Worm (Caenorhabditis elegans) whole organism, L2 larva: ENCODE results near the gene F12A10.1.
"Not testable (repeated sequence)": the region's sequence is repeated elsewhere in the genome, so short reads cannot be mapped to it uniquely, and the experiment has no call there.

Experiments
- C34F6.9 ChIP-seq: fragments of 150-350 bp; optimal IDR thresholded peaks from 2 replicates; lab custom pipeline; 2014; ENCODE audit warnings: missing biosample characterization, missing genetic modification characterization
- F13H6.1 ChIP-seq: sonication (generic microtip); optimal IDR thresholded peaks from 2 replicates; lab custom pipeline; 2016; ENCODE audit warnings: missing genetic modification characterization, missing compliant biosample characterization
- R02D3.7 ChIP-seq: fragments of 150-350 bp; optimal IDR thresholded peaks from 2 replicates; lab custom pipeline; 2014; ENCODE audit warnings: missing biosample characterization, missing genetic modification characterization
- Y55F3AM.14 ChIP-seq: fragments of 200-800 bp; sonication (Bioruptor generic); optimal IDR thresholded peaks from 2 replicates; lab custom pipeline; 2018; ENCODE audit warnings: mild to moderate bottlenecking, missing genetic modification characterization, missing compliant biosample characterization
- ZK546.5 ChIP-seq: sonication (generic microtip); optimal IDR thresholded peaks from 2 replicates; lab custom pipeline; 2017; ENCODE audit warnings: missing biosample characterization, missing genetic modification characterization
- alr-1 ChIP-seq: fragments of 150-350 bp; optimal IDR thresholded peaks from 2 replicates; lab custom pipeline; 2014; ENCODE audit warnings: missing biosample characterization, missing genetic modification characterization
- aly-2 ChIP-seq: fragments of 150-350 bp; optimal IDR thresholded peaks from 2 replicates; lab custom pipeline; 2014; ENCODE audit warnings: missing biosample characterization, missing genetic modification characterization
- ama-1 ChIP-seq: fragments of 150-350 bp; optimal IDR thresholded peaks from 2 replicates; lab custom pipeline; 2018; ENCODE audit warnings: inconsistent platforms
- blmp-1 ChIP-seq: sonication (generic microtip); optimal IDR thresholded peaks from 2 replicates; lab custom pipeline; 2017; ENCODE audit warnings: missing genetic modification characterization, mild to moderate bottlenecking, missing compliant biosample characterization, antibody characterized with exemption, moderate library complexity; ENCODE audit not compliant: insufficient read depth
- ceh-82 ChIP-seq: fragments of 150-350 bp; optimal IDR thresholded peaks from 2 replicates; lab custom pipeline; 2014; ENCODE audit warnings: missing biosample characterization, missing genetic modification characterization
- crh-2 ChIP-seq: sonication (generic microtip); optimal IDR thresholded peaks from 2 replicates; lab custom pipeline; 2017; ENCODE audit warnings: missing biosample characterization, missing genetic modification characterization
- dmd-4 ChIP-seq: sonication (generic microtip); optimal IDR thresholded peaks from 2 replicates; lab custom pipeline; 2017; ENCODE audit warnings: missing biosample characterization, missing genetic modification characterization
- elt-1 ChIP-seq: fragments of 150-350 bp; optimal IDR thresholded peaks from 2 replicates; lab custom pipeline; 2014; ENCODE audit warnings: missing biosample characterization, missing genetic modification characterization
- elt-3 ChIP-seq: sonication (generic microtip); optimal IDR thresholded peaks from 2 replicates; lab custom pipeline; 2017; ENCODE audit warnings: missing biosample characterization, missing genetic modification characterization
- gmeb-1 ChIP-seq: fragments of 150-350 bp; optimal IDR thresholded peaks from 2 replicates; lab custom pipeline; 2014; ENCODE audit warnings: missing biosample characterization, missing genetic modification characterization
- lin-11 ChIP-seq: fragments of 150-350 bp; sonication (generic microtip); optimal IDR thresholded peaks from 2 replicates; lab custom pipeline; 2014; ENCODE audit warnings: missing biosample characterization, missing genetic modification characterization, inconsistent platforms, mixed read lengths
- lin-13 ChIP-seq: fragments of 150-350 bp; optimal IDR thresholded peaks from 2 replicates; lab custom pipeline; 2014; ENCODE audit warnings: missing biosample characterization, missing genetic modification reagents, missing genetic modification characterization
- lin-39 ChIP-seq: fragments of 150-350 bp; optimal IDR thresholded peaks from 2 replicates; lab custom pipeline; 2014; ENCODE audit warnings: missing biosample characterization, missing genetic modification reagents, missing genetic modification characterization
- lsy-2 ChIP-seq, 2 experiments: fragments of 150-350 bp in 1 of 2; sonication (generic microtip) in 1 of 2; optimal IDR thresholded peaks; 2 replicates each; lab custom pipeline; 2014 to 2017; ENCODE audit warnings: missing biosample characterization in 2 of 2, missing genetic modification characterization in 2 of 2
- mab-5 ChIP-seq: fragments of 150-350 bp; optimal IDR thresholded peaks from 2 replicates; lab custom pipeline; 2014; ENCODE audit warnings: missing biosample characterization, missing genetic modification characterization
- mbf-1 ChIP-seq: sonication (generic microtip); optimal IDR thresholded peaks from 2 replicates; lab custom pipeline; 2017; ENCODE audit warnings: missing biosample characterization, missing genetic modification characterization
- mdl-1 ChIP-seq, 2 experiments: fragments of 150-350 bp in 1 of 2; sonication (generic microtip) in 1 of 2; optimal IDR thresholded peaks; 2 replicates each; lab custom pipeline; 2017; ENCODE audit warnings: missing biosample characterization in 2 of 2, missing genetic modification characterization in 2 of 2
- nhr-10 ChIP-seq: sonication (generic microtip); optimal IDR thresholded peaks from 2 replicates; lab custom pipeline; 2017; ENCODE audit warnings: missing biosample characterization, missing genetic modification characterization
- nhr-11 ChIP-seq: fragments of 150-350 bp; optimal IDR thresholded peaks from 2 replicates; lab custom pipeline; 2014; ENCODE audit warnings: missing biosample characterization, missing genetic modification characterization
- nhr-12 ChIP-seq: fragments of 150-350 bp; optimal IDR thresholded peaks from 2 replicates; lab custom pipeline; 2014; ENCODE audit warnings: missing biosample characterization, missing genetic modification characterization
- nhr-129 ChIP-seq: fragments of 150-350 bp; optimal IDR thresholded peaks from 2 replicates; lab custom pipeline; 2014; ENCODE audit warnings: missing biosample characterization, missing genetic modification characterization
- nhr-21 ChIP-seq: fragments of 150-350 bp; optimal IDR thresholded peaks from 2 replicates; lab custom pipeline; 2014; ENCODE audit warnings: missing biosample characterization, missing genetic modification characterization
- nhr-23 ChIP-seq: fragments of 150-350 bp; optimal IDR thresholded peaks from 2 replicates; lab custom pipeline; 2014; ENCODE audit warnings: missing biosample characterization, missing genetic modification reagents, missing genetic modification characterization
- nhr-237 ChIP-seq: fragments of 150-350 bp; optimal IDR thresholded peaks from 2 replicates; lab custom pipeline; 2014; ENCODE audit warnings: missing biosample characterization, missing genetic modification characterization
- nhr-25 ChIP-seq: fragments of 150-350 bp; sonication (generic microtip); optimal IDR thresholded peaks from 3 replicates; lab custom pipeline; 2014; ENCODE audit warnings: missing biosample characterization, missing genetic modification characterization
- sem-4 ChIP-seq: fragments of 150-350 bp; optimal IDR thresholded peaks from 2 replicates; lab custom pipeline; 2014; ENCODE audit warnings: missing biosample characterization, missing genetic modification reagents, missing genetic modification characterization
- sma-3 ChIP-seq: sonication (generic microtip); optimal IDR thresholded peaks from 2 replicates; lab custom pipeline; 2016; ENCODE audit warnings: missing genetic modification reagents, missing genetic modification characterization, missing compliant biosample characterization
- sma-9 ChIP-seq, 2 experiments: fragments of 150-350 bp in 1 of 2; sonication (generic microtip) in 1 of 2; optimal IDR thresholded peaks; 2 replicates each; lab custom pipeline; 2014 to 2016; ENCODE audit warnings: missing genetic modification characterization in 2 of 2, mild to moderate bottlenecking in 1 of 2, missing biosample characterization in 1 of 2, missing compliant biosample characterization in 1 of 2, missing genetic modification reagents in 1 of 2, moderate library complexity in 1 of 2
- snpc-4 ChIP-seq: fragments of 150-350 bp; optimal IDR thresholded peaks from 2 replicates; lab custom pipeline; 2014; ENCODE audit warnings: missing biosample characterization, missing genetic modification characterization
- unc-39 ChIP-seq: fragments of 150-350 bp; optimal IDR thresholded peaks from 2 replicates; lab custom pipeline; 2014; ENCODE audit warnings: missing biosample characterization, missing genetic modification characterization
- unc-55 ChIP-seq: fragments of 150-350 bp; sonication (generic microtip); optimal IDR thresholded peaks from 3 replicates; lab custom pipeline; 2014; ENCODE audit warnings: missing biosample characterization, missing genetic modification reagents, missing genetic modification characterization
- unc-62 ChIP-seq: fragments of 150-350 bp; optimal IDR thresholded peaks from 2 replicates; lab custom pipeline; 2014; ENCODE audit warnings: missing biosample characterization, missing genetic modification reagents, missing genetic modification characterization
- zag-1 ChIP-seq: fragments of 150-350 bp; optimal IDR thresholded peaks from 2 replicates; lab custom pipeline; 2014; ENCODE audit warnings: missing biosample characterization, missing genetic modification characterization
- ztf-1 ChIP-seq: fragments of 200-800 bp; sonication (Bioruptor generic); conservative IDR thresholded peaks from 2 replicates; pipeline ENCODE4 v1.3.6; 2022; ENCODE audit warnings: missing genetic modification characterization, missing compliant biosample characterization
- ztf-11 ChIP-seq: sonication (generic microtip); optimal IDR thresholded peaks from 2 replicates; lab custom pipeline; 2017; ENCODE audit warnings: missing biosample characterization, missing genetic modification characterization
- ztf-4 ChIP-seq: fragments of 150-350 bp; optimal IDR thresholded peaks from 2 replicates; lab custom pipeline; 2014; ENCODE audit warnings: missing biosample characterization, missing genetic modification characterization

Gene F12A10.1

ce11 chrII:5537078-5537477 lies 40.7 kb downstream of the F12A10.1 start:
- no peak for TF ChIP-seq ztf-11
- no peak for TF ChIP-seq Y55F3AM.14 (GFP tag; lab: Kevin White, UChicago)
- TF ChIP-seq gmeb-1 (tag; lab: Kevin White, UChicago): no peak
- no peak for TF ChIP-seq ama-1 (lab: Kevin White, UChicago)
- TF ChIP-seq snpc-4: no peak
- TF ChIP-seq nhr-10: no peak
- no peak for TF ChIP-seq unc-39 (tag; lab: Kevin White, UChicago)
- no peak for TF ChIP-seq sma-9 (GFP tag; optimal IDR thresholded peaks at IDR 0.05; lab: Kevin White, UChicago)
- no peak for TF ChIP-seq sma-9 (tag; optimal IDR thresholded peaks at IDR 0.05; lab: Kevin White, UChicago)
- TF ChIP-seq mab-5 (tag; lab: Kevin White, UChicago): no peak
- no peak for TF ChIP-seq sem-4 (tag; lab: Kevin White, UChicago)
- TF ChIP-seq crh-2: no peak
- no peak for TF ChIP-seq unc-55
- no peak for TF ChIP-seq lin-13 (GFP tag; lab: Kevin White, UChicago)
- no peak for TF ChIP-seq lin-39
- no peak for TF ChIP-seq R02D3.7
- no peak for TF ChIP-seq mbf-1 (tag; lab: Kevin White, UChicago)
- TF ChIP-seq elt-1 (tag; lab: Kevin White, UChicago): no peak

ce11 chrII:5537524-5537923 lies 41.2 kb downstream of the F12A10.1 start, which contains the start of gene C17C3.11:
C17C3.11 (plus strand) TSS chrII:5537824.
- TF ChIP-seq elt-1 (tag; lab: Kevin White, UChicago) (no peak), unc-55 (peak; percentile 46), lsy-2 (tag; optimal IDR thresholded peaks at IDR 0.05; lab: Kevin White, UChicago) (no peak), gmeb-1 (tag; lab: Kevin White, UChicago) (no peak)

- TF ChIP-seq blmp-1, aly-2, nhr-25 (tag; lab: Kevin White, UChicago): not testable (repeated sequence)
- TF ChIP-seq, all 48 proteins: peak for 0; not testable (repeated sequence) for 48
Observed at ce11 chrII:5540113-5540512, 43.8 kb downstream of the F12A10.1 start, which contains the start of gene hlh-27. hlh-27 (minus strand) TSS chrII:5540213.

ce11 chrII:5541685-5542084 lies 45.3 kb downstream of the F12A10.1 start, which contains the start of gene C17C3.24:
C17C3.24 (minus strand) TSS chrII:5541785.
- TF ChIP-seq unc-62: no peak
- no peak for TF ChIP-seq ama-1 (lab: Kevin White, UChicago)
- no peak for TF ChIP-seq alr-1 (tag; lab: Kevin White, UChicago)
- no peak for TF ChIP-seq unc-55
- TF ChIP-seq lin-13 (GFP tag; lab: Kevin White, UChicago): no peak
- no peak for TF ChIP-seq nhr-10
- no peak for TF ChIP-seq zag-1 (tag; lab: Kevin White, UChicago)
- no peak for TF ChIP-seq sem-4 (tag; lab: Kevin White, UChicago)

- TF ChIP-seq nhr-11 (tag; lab: Kevin White, UChicago) (peak; percentile 81), sma-9 (GFP tag; optimal IDR thresholded peaks at IDR 0.05; lab: Kevin White, UChicago) (peak; percentile 99), sma-9 (tag; optimal IDR thresholded peaks at IDR 0.05; lab: Kevin White, UChicago) (peak; percentile 73), lin-13 (GFP tag; lab: Kevin White, UChicago) (peak; percentile 98), sem-4 (tag; lab: Kevin White, UChicago) (peak; percentile 98), ceh-82 (tag; lab: Kevin White, UChicago) (peak; percentile 87), nhr-12 (tag; lab: Kevin White, UChicago) (peak; percentile 74), crh-2 (peak; percentile 99), zag-1 (tag; lab: Kevin White, UChicago) (peak; percentile 98), snpc-4 (peak; percentile 100), ztf-4 (peak; percentile 99), nhr-237 (peak; percentile 88), mdl-1 (tag; optimal IDR thresholded peaks at IDR 0.05; lab: Kevin White, UChicago) (peak; percentile 88 to 92), sma-3 (peak; percentile 98), elt-3 (tag; lab: Kevin White, UChicago) (no peak), nhr-129 (tag; lab: Kevin White, UChicago) (peak; percentile 99), nhr-23 (tag; lab: Kevin White, UChicago) (no peak), nhr-21 (peak; percentile 99), ZK546.5 (tag; lab: Kevin White, UChicago) (peak; percentile 58), aly-2 (tag; lab: Kevin White, UChicago) (peak; percentile 100), Y55F3AM.14 (GFP tag; lab: Kevin White, UChicago) (peak; percentile 95), elt-1 (tag; lab: Kevin White, UChicago) (no peak), gmeb-1 (tag; lab: Kevin White, UChicago) (peak; percentile 95), F13H6.1 (tag; lab: Kevin White, UChicago) (peak; percentile 98), lin-11 (tag; lab: Kevin White, UChicago) (peak; percentile 98), ztf-1 (no peak), ztf-11 (peak; percentile 62), unc-62 (peak; percentile 86), lsy-2 (tag; optimal IDR thresholded peaks at IDR 0.05; lab: Kevin White, UChicago) (peak; percentile 94 to 97), lin-39 (peak; percentile 91), dmd-4 (tag; lab: Kevin White, UChicago) (peak; percentile 71), C34F6.9 (peak; percentile 99)
Observed at ce11 chrII:5543476-5544144, 47.3 kb downstream of the F12A10.1 start.
